Worm (Caenorhabditis elegans) whole organism, L4/young adult: ENCODE data around the gene btb-11.
"Not testable (repeated sequence)": the region's sequence is repeated elsewhere in the genome, so short reads cannot be mapped to it uniquely, and the experiment has no call there.

Experiments used
- W03F9.2 ChIP-seq: fragments of 150-350 bp; optimal IDR thresholded peaks from 2 replicates; lab custom pipeline; 2014; ENCODE audit warnings: missing biosample characterization, missing genetic modification characterization
- him-1 ChIP-seq: sonication (generic microtip); optimal IDR thresholded peaks from 2 replicates; lab custom pipeline; 2016; ENCODE audit warnings: missing genotype, missing genetic modification reagents, missing genetic modification characterization, missing compliant biosample characterization

ce11 chrII:1054724-1055123, 30.1 kb upstream of the btb-11 start, which contains the start of gene K02E7.7:
- not testable (repeated sequence) for TF ChIP-seq him-1; W03F9.2 (tag; lab: Kevin White, UChicago)
